Worm (Caenorhabditis elegans): Measurements from ENCODE around the gene B0244.6.

B0244.6 gene

DNA sequence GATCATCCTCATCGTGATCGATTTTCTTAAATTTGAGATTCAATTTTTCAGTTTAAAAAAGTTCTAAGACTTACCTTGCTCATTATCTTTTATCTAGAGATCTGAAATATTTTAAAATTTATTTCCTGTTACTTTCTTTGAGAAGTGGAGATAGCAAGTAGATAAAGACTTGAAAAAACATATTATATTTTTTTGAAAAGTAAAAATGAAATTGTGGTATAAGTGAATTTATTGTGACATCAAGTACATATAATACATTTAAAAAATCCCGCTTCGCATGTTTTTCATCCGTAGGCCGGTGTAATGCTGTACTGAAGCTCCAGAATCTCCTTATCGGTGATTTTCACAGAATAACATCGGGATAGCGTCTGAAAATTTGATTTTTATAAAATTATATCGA, 40.5 kb upstream of the B0244.6 start, which contains the start of gene B0336.7:
TSS of gene B0336.7 (minus strand) at position 101 of the 400 bp plus-strand sequence.
- TF ChIP-seq nhr-11 (tag; optimal IDR thresholded peaks at IDR 0.05) = no peak
- no peak for TF ChIP-seq lin-39 (tag; optimal IDR thresholded peaks at IDR 0.05)
- no peak for TF ChIP-seq nhr-25 (tag; optimal IDR thresholded peaks at IDR 0.05)
- TF ChIP-seq elt-1 (tag; optimal IDR thresholded peaks at IDR 0.05) = no peak
- TF ChIP-seq mml-1 (tag; optimal IDR thresholded peaks at IDR 0.05) = no peak
- no peak for TF ChIP-seq ceh-82 (tag; optimal IDR thresholded peaks at IDR 0.05)
- TF ChIP-seq lsy-12 (tag; optimal IDR thresholded peaks at IDR 0.05) = no peak
- no peak for TF ChIP-seq snpc-4 (tag; optimal IDR thresholded peaks at IDR 0.05)

- TF ChIP-seq nhr-67 (tag; optimal IDR thresholded peaks at IDR 0.05) (no peak), lin-15B (tag; optimal IDR thresholded peaks at IDR 0.05) (peak; percentile 46), pha-4 (tag; optimal IDR thresholded peaks at IDR 0.05) (peak; percentile 60), ama-1 (optimal IDR thresholded peaks at IDR 0.05) (no peak), elt-1 (tag; optimal IDR thresholded peaks at IDR 0.05) (no peak), nhr-11 (tag; optimal IDR thresholded peaks at IDR 0.05) (no peak), daf-12 (tag; optimal IDR thresholded peaks at IDR 0.05) (no peak), nfya-1 (tag; optimal IDR thresholded peaks at IDR 0.05; ENCODE audit: insufficient read depth) (peak; percentile 53), fos-1 (tag; optimal IDR thresholded peaks at IDR 0.05) (no peak), mdl-1 (tag; optimal IDR thresholded peaks at IDR 0.05) (no peak), elt-2 (tag; optimal IDR thresholded peaks at IDR 0.05) (peak; percentile 5), nhr-12 (tag; optimal IDR thresholded peaks at IDR 0.05) (no peak), egl-5 (tag; optimal IDR thresholded peaks at IDR 0.05) (peak; percentile 21), lin-39 (tag; optimal IDR thresholded peaks at IDR 0.05) (peak; percentile 30), unc-39 (tag; optimal IDR thresholded peaks at IDR 0.05) (no peak), skn-1 (tag; optimal IDR thresholded peaks at IDR 0.05) (no peak), nhr-25 (tag; optimal IDR thresholded peaks at IDR 0.05) (no peak), nhr-23 (tag; optimal IDR thresholded peaks at IDR 0.05) (peak; percentile 12), hmg-11 (tag; optimal IDR thresholded peaks at IDR 0.05) (peak; percentile 27), snpc-4 (tag; optimal IDR thresholded peaks at IDR 0.05) (peak; percentile 79)
Observed at ce11 chrIII:5697963-5698730, 39.7 kb upstream of the B0244.6 start, which contains the start of the genes lgg-3 and rgs-5. Gene lgg-3 (minus strand): TSS chrIII:5698013. Gene rgs-5 (plus strand): TSS chrIII:5698555.

- no peak for TF ChIP-seq ZK546.5 (tag; optimal IDR thresholded peaks at IDR 0.05)
- TF ChIP-seq elt-3 (tag; optimal IDR thresholded peaks at IDR 0.05) = no peak
- no peak for TF ChIP-seq fos-1 (tag; optimal IDR thresholded peaks at IDR 0.05)
- TF ChIP-seq elt-1 (tag; optimal IDR thresholded peaks at IDR 0.05) = no peak
- no peak for TF ChIP-seq ztf-11 (tag; optimal IDR thresholded peaks at IDR 0.05)
Observed at ce11 chrIII:5701491-5701890, 36.3 kb upstream of the B0244.6 start.

DNA sequence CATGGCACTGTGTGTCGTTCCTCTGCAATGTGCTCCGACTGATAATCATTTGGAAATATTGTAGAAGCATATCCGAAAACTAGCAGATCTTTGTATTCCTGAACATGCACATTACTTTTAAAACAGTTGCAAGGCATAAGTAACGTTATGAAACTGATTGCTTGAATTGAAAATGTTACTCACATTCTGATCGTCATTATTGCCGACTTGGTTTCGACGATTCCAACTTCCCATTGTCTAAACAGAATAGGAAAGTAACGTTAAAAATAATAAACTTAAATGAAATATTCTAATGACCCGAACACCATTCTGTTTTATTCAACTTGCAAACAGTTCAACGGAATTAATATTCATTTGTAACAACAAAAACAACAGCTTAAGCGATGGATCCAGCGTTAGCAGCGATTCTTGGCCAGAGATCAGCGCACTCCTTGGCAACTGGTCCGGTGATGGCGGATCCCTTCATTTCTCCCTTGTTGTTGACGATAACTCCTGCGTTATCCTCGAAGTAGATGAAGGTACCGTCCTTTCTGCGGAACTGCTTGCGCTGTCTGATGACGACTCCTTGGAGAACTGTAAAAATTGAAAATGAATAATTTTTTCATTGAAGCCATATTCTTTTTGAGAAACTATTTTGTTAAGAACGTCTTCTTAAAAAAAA, 32.5 kb upstream of the B0244.6 start, which contains the start of gene swp-1:
TSS of gene swp-1 (minus strand) at position 298 of the 661 bp plus-strand sequence.
- no peak for TF ChIP-seq daf-12 (tag; optimal IDR thresholded peaks at IDR 0.05)

ce11 chrIII:5706077-5706627, 31.7 kb upstream of the B0244.6 start, which contains the start of gene rpl-23:
Gene rpl-23 (minus strand): TSS chrIII:5706127.
- TF ChIP-seq aly-2 (tag; optimal IDR thresholded peaks at IDR 0.05) = no peak
- TF ChIP-seq nfya-1 (tag; optimal IDR thresholded peaks at IDR 0.05; ENCODE audit: insufficient read depth) = peak; percentile 96
- TF ChIP-seq nhr-76 (tag; optimal IDR thresholded peaks at IDR 0.05) = no peak
- no peak for TF ChIP-seq ceh-9 (tag; optimal IDR thresholded peaks at IDR 0.05)
- no peak for TF ChIP-seq nhr-28 (tag; optimal IDR thresholded peaks at IDR 0.05)
- peak; percentile 96 for TF ChIP-seq ceh-28 (tag; optimal IDR thresholded peaks at IDR 0.05)
- TF ChIP-seq eor-1 (tag; optimal IDR thresholded peaks at IDR 0.05) = no peak
- TF ChIP-seq elt-3 (tag; optimal IDR thresholded peaks at IDR 0.05) = no peak
- TF ChIP-seq ztf-4 (tag; optimal IDR thresholded peaks at IDR 0.05) = no peak
- peak; percentile 23 for TF ChIP-seq egl-27 (tag; optimal IDR thresholded peaks at IDR 0.05)
- TF ChIP-seq unc-39 (tag; optimal IDR thresholded peaks at IDR 0.05) = no peak
- TF ChIP-seq lin-39 (tag; optimal IDR thresholded peaks at IDR 0.05) = peak; percentile 98
- TF ChIP-seq ama-1 (optimal IDR thresholded peaks at IDR 0.05) = peak; percentile 36
- TF ChIP-seq pha-4 (tag; optimal IDR thresholded peaks at IDR 0.05) = peak; percentile 99
- peak; percentile 17 for TF ChIP-seq tbx-2 (tag; optimal IDR thresholded peaks at IDR 0.05)
- no peak for TF ChIP-seq daf-12 (tag; optimal IDR thresholded peaks at IDR 0.05)
- TF ChIP-seq elt-1 (tag; optimal IDR thresholded peaks at IDR 0.05) = peak; percentile 48
- no peak for TF ChIP-seq nhr-67 (tag; optimal IDR thresholded peaks at IDR 0.05)
- TF ChIP-seq elt-2 (tag; optimal IDR thresholded peaks at IDR 0.05) = peak; percentile 55
- no peak for TF ChIP-seq sea-2 (GFP tag; optimal IDR thresholded peaks at IDR 0.05)
- no peak for TF ChIP-seq mdl-1 (tag; optimal IDR thresholded peaks at IDR 0.05)
- no peak for TF ChIP-seq nhr-237 (tag; optimal IDR thresholded peaks at IDR 0.05)
- peak; percentile 56 for TF ChIP-seq ceh-82 (tag; optimal IDR thresholded peaks at IDR 0.05)
- TF ChIP-seq lin-15B (tag; optimal IDR thresholded peaks at IDR 0.05) = peak; percentile 93
- peak; percentile 70 for TF ChIP-seq lsy-12 (tag; optimal IDR thresholded peaks at IDR 0.05)
- no peak for TF ChIP-seq nhr-12 (tag; optimal IDR thresholded peaks at IDR 0.05)
- TF ChIP-seq snpc-4 (tag; optimal IDR thresholded peaks at IDR 0.05) = peak; percentile 84
- no peak for TF ChIP-seq mml-1 (tag; optimal IDR thresholded peaks at IDR 0.05)
- peak; percentile 97 for TF ChIP-seq nhr-25 (tag; optimal IDR thresholded peaks at IDR 0.05)
- TF ChIP-seq nhr-23 (tag; optimal IDR thresholded peaks at IDR 0.05) = peak; percentile 99
- TF ChIP-seq fkh-2 (tag; optimal IDR thresholded peaks at IDR 0.05) = no peak
- TF ChIP-seq fos-1 (tag; optimal IDR thresholded peaks at IDR 0.05) = peak; percentile 48
- peak; percentile 97 for TF ChIP-seq egl-5 (tag; optimal IDR thresholded peaks at IDR 0.05)
